Worm (Caenorhabditis elegans): ENCODE results near the gene nduc-2.

Gene nduc-2

ce11 chrIII:2834998-2835397, 48.3 kb downstream of the nduc-2 start:
- TF ChIP-seq tra-4 (tag; optimal IDR thresholded peaks at IDR 0.05) (no peak), hmbx-1 (tag; optimal IDR thresholded peaks at IDR 0.05) (no peak)

ce11 chrIII:2836339-2836738, 49.7 kb downstream of the nduc-2 start, which contains the start of gene josd-1:
Gene josd-1, plus strand, starts transcription at chrIII:2836639.
- TF ChIP-seq tra-4 (tag; optimal IDR thresholded peaks at IDR 0.05) (no peak), flt-1 (GFP tag; IDR thresholded peaks at IDR 0.05) (no peak), ama-1 (optimal IDR thresholded peaks at IDR 0.05) (no peak), pes-1 (GFP tag; IDR thresholded peaks at IDR 0.05) (no peak), F13C5.2 (tag; optimal IDR thresholded peaks at IDR 0.05) (no peak), scrt-1 (GFP tag; IDR thresholded peaks at IDR 0.05) (no peak), B0310.2 (tag; optimal IDR thresholded peaks at IDR 0.05) (no peak), ets-7 (tag; optimal IDR thresholded peaks at IDR 0.05) (no peak), hmbx-1 (tag; optimal IDR thresholded peaks at IDR 0.05) (no peak), ceh-13 (GFP tag; optimal IDR thresholded peaks at IDR 0.05) (no peak), hmg-4 (GFP tag; optimal IDR thresholded peaks at IDR 0.05) (no peak), tbx-37 (GFP tag; conservative IDR thresholded peaks at IDR 0.05) (no peak), ceh-36 (tag; optimal IDR thresholded peaks at IDR 0.05) (no peak), hnd-1 (tag; optimal IDR thresholded peaks at IDR 0.05) (no peak), tbx-11 (GFP tag; IDR thresholded peaks at IDR 0.05) (no peak), aly-1 (tag; optimal IDR thresholded peaks at IDR 0.05) (no peak), sea-1 (GFP tag; conservative IDR thresholded peaks at IDR 0.05) (no peak)
